Fruit fly (Drosophila melanogaster): ENCODE measurements around the gene pst.

Gene pst

DNA sequence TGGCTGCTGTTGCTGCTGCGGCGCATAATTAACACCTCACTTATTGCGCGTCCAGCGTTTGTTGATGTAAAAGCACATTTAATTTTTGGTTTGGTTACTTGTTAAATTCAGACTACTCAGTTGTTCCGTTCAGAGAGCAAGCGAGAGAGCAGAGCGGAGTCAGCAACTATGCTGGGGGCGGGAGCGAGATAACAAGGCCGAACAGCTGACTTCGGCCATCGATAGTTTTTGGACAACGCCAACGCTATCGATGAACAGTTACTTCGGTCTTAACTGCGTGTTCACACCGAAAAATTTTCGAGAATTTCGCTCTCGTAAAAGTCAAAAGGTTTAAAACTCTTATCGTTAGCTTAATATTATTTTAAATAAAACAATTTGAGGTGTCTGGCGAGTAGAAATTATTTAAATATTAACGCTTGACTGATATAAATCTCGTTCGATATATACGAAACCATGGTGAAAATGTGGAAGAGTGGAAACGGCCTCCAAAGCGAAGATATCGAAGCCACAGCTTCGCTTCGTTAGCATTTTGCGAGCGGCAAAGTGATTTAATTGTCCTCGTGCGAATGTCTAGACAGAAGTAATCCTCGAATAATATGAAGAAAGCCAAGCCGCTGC, 21.4 kb upstream of the pst start, which contains the start of the genes SMSr and smid:
Gene SMSr (minus strand): TSS at position 116 of the 618 bp plus-strand sequence.
Gene smid (plus strand): TSS at position 256 of the 618 bp plus-strand sequence.
- no peak for TF ChIP-seq Smox (GFP tag; optimal IDR thresholded peaks at IDR 0.05)
- TF ChIP-seq CG11902 (GFP tag; optimal IDR thresholded peaks at IDR 0.05), result peak; percentile 33
- peak in 1 of 2 experiments; percentile 4 for TF ChIP-seq ss (GFP tag; optimal IDR thresholded peaks at IDR 0.05)
- TF ChIP-seq spab (GFP tag; optimal IDR thresholded peaks at IDR 0.05), result no peak
- TF ChIP-seq CG8119 (GFP tag; IDR thresholded peaks at IDR 0.05), result no peak
- TF ChIP-seq CG32006 (GFP tag; optimal IDR thresholded peaks at IDR 0.05), result no peak
- TF ChIP-seq esn (GFP tag; optimal IDR thresholded peaks at IDR 0.05), result peak; percentile 63
- peak; percentile 57 for TF ChIP-seq Ets21C (GFP tag; optimal IDR thresholded peaks at IDR 0.05)
- no peak for TF ChIP-seq vri (GFP tag; optimal IDR thresholded peaks at IDR 0.05)
- peak; percentile 41; the same call in 1 of the 3 replicates for TF ChIP-seq CG6163 (GFP tag; IDR thresholded peaks at IDR 0.05)
- no peak for TF ChIP-seq Hr38 (GFP tag; optimal IDR thresholded peaks at IDR 0.05)
- TF ChIP-seq svp (GFP tag), result peak; percentile 86
- peak; percentile 70 for TF ChIP-seq CG31627 (GFP tag; optimal IDR thresholded peaks at IDR 0.05)
- peak; percentile 19 for TF ChIP-seq net (GFP tag; optimal IDR thresholded peaks at IDR 0.05)
- no peak for TF ChIP-seq Met (GFP tag; optimal IDR thresholded peaks at IDR 0.05)
- TF ChIP-seq CG8319 (GFP tag; optimal IDR thresholded peaks at IDR 0.05), result peak; percentile 7
- peak; percentile 5 for TF ChIP-seq CG6808 (GFP tag; optimal IDR thresholded peaks at IDR 0.05)
- peak; percentile 46 for TF ChIP-seq Lpt (GFP tag; optimal IDR thresholded peaks at IDR 0.05)
- no peak for TF ChIP-seq fd59A (GFP tag; optimal IDR thresholded peaks at IDR 0.05)
- peak; percentile 2 for TF ChIP-seq dac (GFP tag; optimal IDR thresholded peaks at IDR 0.05)
- TF ChIP-seq fkh (GFP tag; optimal IDR thresholded peaks at IDR 0.05), result no peak
- peak; percentile 44 for TF ChIP-seq achi (GFP tag; optimal IDR thresholded peaks at IDR 0.05)
- no peak for TF ChIP-seq CG10669 (GFP tag; optimal IDR thresholded peaks at IDR 0.05)
- peak; percentile 56 for TF ChIP-seq CG3032 (tag; optimal IDR thresholded peaks at IDR 0.05)
- peak; percentile 79 for TF ChIP-seq Eip78C (GFP tag)
- peak; percentile 53 for TF ChIP-seq Ets96B (tag; optimal IDR thresholded peaks at IDR 0.05)
- peak; percentile 27 for TF ChIP-seq dsx (GFP tag; optimal IDR thresholded peaks at IDR 0.05; ENCODE audit: poor library complexity, severe bottlenecking)
- TF ChIP-seq Eip93F (GFP tag; optimal IDR thresholded peaks at IDR 0.05), result no peak
- TF ChIP-seq CG6792 (GFP tag; optimal IDR thresholded peaks at IDR 0.05), result peak; percentile 56
- TF ChIP-seq eg (GFP tag; IDR thresholded peaks at IDR 0.05), result no peak
- TF ChIP-seq fd85E (GFP tag; optimal IDR thresholded peaks at IDR 0.05), result no peak
- TF ChIP-seq Sox15 (GFP tag; optimal IDR thresholded peaks at IDR 0.05), result peak; percentile 53
- peak; percentile 50 for TF ChIP-seq Sox102F (GFP tag; optimal IDR thresholded peaks at IDR 0.05)
- TF ChIP-seq Sox14 (GFP tag; optimal IDR thresholded peaks at IDR 0.05), result peak; percentile 77
- TF ChIP-seq CG6276 (GFP tag; optimal IDR thresholded peaks at IDR 0.05), result no peak
- no peak for TF ChIP-seq CG8632 (GFP tag; optimal IDR thresholded peaks at IDR 0.05)
- TF ChIP-seq Eip75B (GFP tag; optimal IDR thresholded peaks at IDR 0.05), result peak; percentile 61
- peak; percentile 57; the same call in 1 of the 2 replicates for TF ChIP-seq Gug (GFP tag; IDR thresholded peaks at IDR 0.05)
- TF ChIP-seq CG10631 (GFP tag; optimal IDR thresholded peaks at IDR 0.05), result peak; percentile 55
- TF ChIP-seq CG34406 (GFP tag; optimal IDR thresholded peaks at IDR 0.05), result peak; percentile 47
- TF ChIP-seq CG16779 (tag; optimal IDR thresholded peaks at IDR 0.05), result no peak
- peak; percentile 31 for TF ChIP-seq CG1621 (tag; optimal IDR thresholded peaks at IDR 0.05)
- no peak for TF ChIP-seq Blimp-1 (GFP tag; optimal IDR thresholded peaks at IDR 0.05)
- peak; percentile 71 for TF ChIP-seq Hr4 (GFP tag; optimal IDR thresholded peaks at IDR 0.05)
- no peak for TF ChIP-seq CG11294 (GFP tag; IDR thresholded peaks at IDR 0.05)
- TF ChIP-seq CG7368 (GFP tag; optimal IDR thresholded peaks at IDR 0.05), result no peak
- peak in 1 of 2 experiments; percentile 68 for TF ChIP-seq salr (GFP tag; optimal IDR thresholded peaks at IDR 0.05)
- peak; percentile 70 for TF ChIP-seq pdm3 (GFP tag; optimal IDR thresholded peaks at IDR 0.05)
- peak; percentile 58 for TF ChIP-seq CG3919 (GFP tag; optimal IDR thresholded peaks at IDR 0.05)
- TF ChIP-seq acj6 (GFP tag; optimal IDR thresholded peaks at IDR 0.05), result peak; percentile 71
- TF ChIP-seq OdsH (GFP tag; optimal IDR thresholded peaks at IDR 0.05), result peak; percentile 70
